Worm (Caenorhabditis elegans): ENCODE data around the gene unc-31.

DNA sequence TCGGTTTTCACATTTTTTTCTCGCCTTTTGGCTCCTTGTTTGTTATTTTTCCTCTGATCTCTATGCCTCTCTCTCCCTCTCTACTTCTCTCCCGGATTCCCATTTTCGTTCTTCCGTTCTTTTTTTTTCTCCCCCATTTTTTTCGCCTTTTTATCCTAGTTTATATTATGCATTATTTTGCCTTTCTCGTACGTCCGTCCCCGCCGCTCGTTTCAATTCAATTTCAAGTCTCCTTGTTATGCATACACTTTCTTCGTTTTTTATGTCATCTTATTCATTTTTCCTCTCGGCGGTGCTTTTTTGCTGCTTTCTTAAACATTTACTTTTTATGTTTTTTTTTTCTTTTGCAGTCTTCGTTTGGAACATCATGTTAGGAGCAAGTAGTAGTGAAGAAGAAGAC, at the start of gene unc-31:
- TF ChIP-seq ama-1 (optimal IDR thresholded peaks at IDR 0.05), result no peak
- TF ChIP-seq hnd-1 (tag; optimal IDR thresholded peaks at IDR 0.05), result no peak
- TF ChIP-seq sea-1 (GFP tag; conservative IDR thresholded peaks at IDR 0.05), result no peak
- TF ChIP-seq flt-1 (GFP tag; IDR thresholded peaks at IDR 0.05), result no peak
- no peak for TF ChIP-seq F13C5.2 (tag; optimal IDR thresholded peaks at IDR 0.05)

Measured in whole organism, early embryonic.